Worm (Caenorhabditis elegans): ENCODE data around the gene F43C11.8.
"Not testable (repeated sequence)": the region's sequence is repeated elsewhere in the genome, so short reads cannot be mapped to it uniquely, and the experiment has no call there.

Gene F43C11.8

DNA sequence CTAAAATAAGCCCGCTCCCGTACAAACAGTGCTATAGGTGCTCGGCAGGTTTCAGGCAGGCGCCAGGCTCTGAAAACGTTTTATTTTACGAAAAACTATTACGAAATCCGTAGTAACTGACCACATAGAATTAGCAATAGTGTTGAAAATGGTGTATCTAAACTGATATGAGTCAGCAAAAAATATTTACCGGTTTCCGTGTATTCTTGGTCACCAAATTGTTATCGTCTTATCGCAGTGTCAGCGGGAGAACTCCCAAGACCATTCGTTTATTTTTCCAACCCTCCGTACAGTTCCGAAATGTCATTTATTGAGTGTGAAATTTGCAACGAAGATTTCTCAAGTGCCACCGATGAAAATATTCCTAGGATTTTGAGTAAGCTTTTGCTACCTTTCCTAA lies at the start of gene F43C11.8:
F43C11.8 (plus strand) TSS at position 301 of the 400 bp plus-strand sequence.
- TF ChIP-seq ctbp-1 (GFP tag; IDR thresholded peaks at IDR 0.05) (no peak), daf-16 (GFP tag; optimal IDR thresholded peaks at IDR 0.05) (no peak), daf-16 (tag; optimal IDR thresholded peaks at IDR 0.05) (peak; percentile 11)

DNA sequence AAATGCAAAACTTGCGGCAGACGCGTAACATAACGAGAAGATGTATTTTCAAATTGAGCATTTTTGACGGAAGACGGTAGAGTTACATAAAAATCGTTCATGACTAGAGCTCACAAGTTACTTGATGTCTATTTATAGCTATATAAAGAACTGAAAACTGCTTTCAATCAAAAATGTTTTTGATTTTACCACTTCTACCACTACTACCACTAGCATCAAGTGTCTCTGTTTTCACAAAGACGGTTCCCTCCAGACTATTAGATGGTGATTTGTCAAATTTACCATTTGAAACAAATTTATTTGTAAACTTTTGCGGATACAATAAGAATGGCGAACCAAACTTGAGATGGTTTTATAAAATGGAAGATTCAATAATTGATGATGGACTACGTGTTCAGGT lies 49.7 kb upstream of the F43C11.8 start, which contains the start of gene K09F6.9:
K09F6.9 (minus strand) TSS at position 101 of the 400 bp plus-strand sequence.
- TF ChIP-seq ztf-11 (tag; optimal IDR thresholded peaks at IDR 0.05); dmd-6 (GFP tag; IDR thresholded peaks at IDR 0.05); skn-1 (tag; optimal IDR thresholded peaks at IDR 0.05): not testable (repeated sequence)

DNA sequence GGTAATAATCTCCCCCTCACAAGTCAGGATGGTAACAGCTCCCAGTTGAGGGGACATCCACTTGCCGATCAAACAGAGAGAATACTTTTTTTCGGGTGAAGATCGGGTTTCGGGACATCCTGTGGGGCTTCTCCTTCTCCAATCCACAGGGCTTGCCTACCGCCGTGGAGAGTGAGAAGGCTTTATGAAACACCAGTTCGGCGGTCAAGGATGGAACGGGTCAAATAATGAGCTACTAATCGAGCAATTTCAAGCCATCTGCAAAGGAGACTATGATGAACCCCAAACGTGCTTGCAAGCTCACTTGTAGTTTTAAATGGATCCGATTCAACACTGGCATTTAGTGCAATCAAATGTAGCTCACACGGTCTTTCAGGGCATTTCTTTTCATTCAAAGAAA lies 47.6 kb upstream of the F43C11.8 start:
- TF ChIP-seq unc-62 (GFP tag; optimal IDR thresholded peaks at IDR 0.05 in 1 of 2) (peak in 1 of 2 experiments; percentile 92), unc-62 (tag; optimal IDR thresholded peaks at IDR 0.05) (no peak), daf-8 (GFP tag; IDR thresholded peaks at IDR 0.05) (no peak), cey-2 (tag; optimal IDR thresholded peaks at IDR 0.05; ENCODE audit: borderline replicate concordance, insufficient read depth) (no peak)

DNA sequence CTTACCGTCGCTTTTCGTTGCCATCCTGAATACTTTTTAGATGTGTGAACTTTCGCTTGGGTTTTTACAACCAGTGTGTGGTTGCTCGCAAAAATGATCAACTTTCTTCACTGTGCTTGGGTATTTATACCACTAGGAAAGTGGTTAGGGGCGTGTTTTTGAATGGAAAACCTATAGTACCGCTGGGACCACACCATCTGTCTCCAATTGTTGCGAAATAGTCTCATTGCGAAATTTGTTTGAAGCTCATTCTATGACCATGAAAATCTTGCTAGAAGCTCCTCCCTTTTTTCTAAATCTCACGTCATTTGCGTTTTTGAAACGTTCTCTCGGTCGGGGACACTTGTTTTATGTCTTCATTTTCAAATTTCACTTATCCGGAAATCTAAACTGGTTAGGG lies 43.5 kb upstream of the F43C11.8 start, which contains the start of the genes K09F6.10 and K09F6.13:
K09F6.10 (minus strand) TSS at position 86 of the 400 bp plus-strand sequence.
K09F6.13 (plus strand) TSS at position 317 of the 400 bp plus-strand sequence.
- TF ChIP-seq daf-12 (tag; optimal IDR thresholded peaks at IDR 0.05) (no peak), nhr-48 (tag; optimal IDR thresholded peaks at IDR 0.05) (no peak), ZK337.2 (GFP tag; IDR thresholded peaks at IDR 0.05) (no peak), cey-2 (tag; optimal IDR thresholded peaks at IDR 0.05; ENCODE audit: borderline replicate concordance, insufficient read depth) (no peak), mdt-29 (GFP tag; IDR thresholded peaks at IDR 0.05) (no peak), skn-1 (tag; optimal IDR thresholded peaks at IDR 0.05) (no peak), saeg-2 (GFP tag; IDR thresholded peaks at IDR 0.05) (no peak), daf-16 (GFP tag; optimal IDR thresholded peaks at IDR 0.05) (no peak), daf-16 (tag; optimal IDR thresholded peaks at IDR 0.05) (no peak), nhr-76 (tag; optimal IDR thresholded peaks at IDR 0.05) (no peak), duxl-1 (tag; optimal IDR thresholded peaks at IDR 0.05; ENCODE audit: poor library complexity) (no peak), Y5F2A.4 (GFP tag; optimal IDR thresholded peaks at IDR 0.05) (no peak), dpl-1 (GFP tag; optimal IDR thresholded peaks at IDR 0.05) (no peak), dmd-6 (GFP tag; IDR thresholded peaks at IDR 0.05) (no peak), ama-1 (optimal IDR thresholded peaks at IDR 0.05) (no peak)

DNA sequence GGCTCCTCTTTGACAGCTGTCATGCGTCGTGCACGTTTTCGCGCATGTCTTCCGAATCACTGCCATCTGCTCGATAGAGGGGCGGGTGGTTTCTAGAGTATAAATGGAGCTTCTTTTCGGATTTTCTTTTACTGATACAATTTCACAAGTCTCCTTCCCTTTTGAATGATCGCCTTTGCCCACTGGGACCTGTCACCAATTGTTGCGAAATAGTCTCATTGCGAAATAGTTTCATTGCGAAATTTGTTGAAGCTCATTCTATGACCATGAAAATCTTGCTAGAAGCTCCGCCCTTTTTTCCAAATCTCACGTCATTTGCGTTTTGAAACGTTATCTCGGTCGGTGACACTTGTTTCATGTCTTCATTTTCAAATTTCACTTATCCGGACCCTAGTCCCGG lies 42.9 kb upstream of the F43C11.8 start:
- TF ChIP-seq unc-62 (GFP tag; optimal IDR thresholded peaks at IDR 0.05 in 1 of 2) (peak in 1 of 2 experiments; percentile 95), unc-62 (tag; optimal IDR thresholded peaks at IDR 0.05) (no peak), sdz-12 (GFP tag; optimal IDR thresholded peaks at IDR 0.05) (no peak), hif-1 (tag; optimal IDR thresholded peaks at IDR 0.05) (peak in 1 of 2 experiments; percentile 16), nhr-11 (tag; optimal IDR thresholded peaks at IDR 0.05) (peak; percentile 22), vab-7 (GFP tag; IDR thresholded peaks at IDR 0.05) (peak; percentile 55; the same call in 1 of the 2 replicates), ceh-20 (GFP tag; IDR thresholded peaks at IDR 0.05) (peak; percentile 72; the same call in 1 of the 2 replicates), Y105C5A.15 (GFP tag; IDR thresholded peaks at IDR 0.05) (no peak)

DNA sequence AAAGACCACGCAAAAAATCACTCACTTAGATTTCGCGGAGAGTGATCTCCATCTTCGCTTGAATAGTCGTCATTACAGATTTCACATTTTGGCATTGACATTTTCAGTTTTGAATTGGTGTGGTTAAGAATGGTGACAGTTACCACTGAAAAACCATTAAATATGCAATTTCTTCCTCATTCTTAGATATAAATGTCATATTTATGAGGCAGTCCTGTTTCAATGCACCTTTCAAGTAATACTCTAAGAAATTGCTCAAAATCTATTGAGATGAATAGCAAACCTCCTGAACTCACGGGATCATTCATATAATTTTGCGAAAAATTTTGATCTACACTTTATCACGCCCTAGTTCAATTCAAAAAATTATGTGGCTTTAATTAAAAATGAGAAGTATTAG lies 40.3 kb upstream of the F43C11.8 start, which contains the start of gene K09F6.7:
K09F6.7 (minus strand) TSS at position 101 of the 400 bp plus-strand sequence.
- TF ChIP-seq mep-1 (tag; optimal IDR thresholded peaks at IDR 0.05) (no peak), dmd-6 (GFP tag; IDR thresholded peaks at IDR 0.05) (no peak), R02D3.7 (tag; optimal IDR thresholded peaks at IDR 0.05) (no peak), daf-12 (tag; optimal IDR thresholded peaks at IDR 0.05) (no peak), nhr-41 (GFP tag; IDR thresholded peaks at IDR 0.05) (no peak), F44E2.7 (GFP tag; IDR thresholded peaks at IDR 0.05) (no peak), zfp-2 (tag; optimal IDR thresholded peaks at IDR 0.05) (no peak), dpl-1 (GFP tag; optimal IDR thresholded peaks at IDR 0.05) (no peak), nhr-48 (tag; optimal IDR thresholded peaks at IDR 0.05) (no peak), T26A8.4 (GFP tag; IDR thresholded peaks at IDR 0.05) (no peak), nhr-10 (tag; optimal IDR thresholded peaks at IDR 0.05) (no peak), fos-1 (tag; optimal IDR thresholded peaks at IDR 0.05) (no peak), php-3 (GFP tag; IDR thresholded peaks at IDR 0.05) (no peak), F26F4.8 (GFP tag; conservative IDR thresholded peaks at IDR 0.05) (no peak), ceh-20 (GFP tag; IDR thresholded peaks at IDR 0.05) (no peak)

All from whole organism, L4 larva.